Fruit fly (Drosophila melanogaster): ENCODE results near the gene CG31688.

dm6 chr2L:20382141-20382815 is 43.7 kb upstream of the CG31688 start, which contains the start of gene CG16798:
- TF ChIP-seq lilli (GFP tag; optimal IDR thresholded peaks at IDR 0.05) (no peak), CG12769 (tag; optimal IDR thresholded peaks at IDR 0.05) (peak; percentile 16), CG14441 (GFP tag; IDR thresholded peaks at IDR 0.05) (no peak), aop (GFP tag; IDR thresholded peaks at IDR 0.05) (no peak)
